Fruit fly (Drosophila melanogaster) whole organism, embryonic: ENCODE results near the gene how.

Experiments used
- Asciz ChIP-seq: fragments of 200-800 bp; sonication (Bioruptor generic); optimal IDR thresholded peaks from 2 replicates; lab custom pipeline; 2017; ENCODE audit warnings: missing biosample characterization, mild to moderate bottlenecking, missing genetic modification characterization, missing genetic modification reagents
- CG10147 ChIP-seq: fragments of 200-800 bp; sonication (Bioruptor generic); optimal IDR thresholded peaks from 2 replicates; lab custom pipeline; 2019; ENCODE audit warnings: missing biosample characterization, mild to moderate bottlenecking, missing genetic modification characterization, moderate library complexity
- CG11504 ChIP-seq: fragments of 200-800 bp; sonication (Bioruptor generic); optimal IDR thresholded peaks from 3 replicates; lab custom pipeline; 2019; ENCODE audit warnings: missing biosample characterization, mild to moderate bottlenecking, missing genetic modification characterization, moderate library complexity
- CG12659 ChIP-seq: fragments of 200-800 bp; sonication (Bioruptor generic); optimal IDR thresholded peaks from 3 replicates; lab custom pipeline; 2017; ENCODE audit warnings: mild to moderate bottlenecking, missing biosample characterization, missing genetic modification reagents, missing genetic modification characterization
- CG13287 ChIP-seq: fragments of 200-800 bp; sonication (Bioruptor generic); IDR thresholded peaks from 2 replicates; pipeline ENCODE4 v1.3.6; 2022; ENCODE audit warnings: missing biosample characterization, missing genetic modification characterization; ENCODE audit not compliant: partially characterized antibody
- CG14667 ChIP-seq: fragments of 200-800 bp; sonication (Bioruptor generic); IDR thresholded peaks from 2 replicates; pipeline ENCODE4 v1.3.6; 2022; ENCODE audit warnings: missing biosample characterization, missing genetic modification characterization
- CG14860 ChIP-seq: fragments of 200-800 bp; sonication (Bioruptor generic); IDR thresholded peaks from 3 replicates; pipeline ENCODE4 v1.3.6; 2022; ENCODE audit warnings: missing biosample characterization, missing genetic modification characterization; ENCODE audit not compliant: partially characterized antibody
- CG15514 ChIP-seq: fragments of 200-800 bp; sonication (Bioruptor generic); optimal IDR thresholded peaks from 3 replicates; lab custom pipeline; 2017; ENCODE audit warnings: missing biosample characterization, missing genetic modification characterization, mild to moderate bottlenecking, moderate library complexity, missing genetic modification reagents
- CG18619 ChIP-seq: fragments of 200-800 bp; sonication (Bioruptor generic); optimal IDR thresholded peaks from 3 replicates; lab custom pipeline; 2017; ENCODE audit warnings: missing biosample characterization, mild to moderate bottlenecking, missing genetic modification characterization
- CG2120 ChIP-seq: fragments of 200-800 bp; sonication (Bioruptor generic); optimal IDR thresholded peaks from 3 replicates; lab custom pipeline; 2016; ENCODE audit warnings: missing biosample characterization, missing genetic modification characterization
- CG2875 ChIP-seq: fragments of 200-800 bp; sonication (Bioruptor generic); optimal IDR thresholded peaks from 2 replicates; lab custom pipeline; 2017; ENCODE audit warnings: missing biosample characterization, mild to moderate bottlenecking, missing genetic modification characterization, missing genetic modification reagents
- CG3065 ChIP-seq: fragments of 200-800 bp; sonication (Bioruptor generic); optimal IDR thresholded peaks from 2 replicates; lab custom pipeline; 2016; ENCODE audit warnings: missing biosample characterization, missing genetic modification characterization
- CG34224 ChIP-seq: fragments of 200-800 bp; sonication (Bioruptor generic); IDR thresholded peaks from 3 replicates; pipeline ENCODE4 v1.3.6; 2022; ENCODE audit warnings: missing biosample characterization, missing genetic modification characterization; ENCODE audit not compliant: partially characterized antibody
- CG3847 ChIP-seq: fragments of 200-800 bp; sonication (Bioruptor generic); IDR thresholded peaks from 2 replicates; pipeline ENCODE4 v1.3.6; 2022; ENCODE audit warnings: missing biosample characterization, missing genetic modification characterization
- CG4820 ChIP-seq: fragments of 200-800 bp; sonication (Bioruptor generic); optimal IDR thresholded peaks from 3 replicates; lab custom pipeline; 2016; ENCODE audit warnings: missing biosample characterization, missing genetic modification characterization
- CG6765 ChIP-seq: fragments of 200-800 bp; sonication (Bioruptor generic); optimal IDR thresholded peaks from 3 replicates; lab custom pipeline; 2017; ENCODE audit warnings: missing biosample characterization, mild to moderate bottlenecking, missing genetic modification characterization
- CG7928 ChIP-seq: fragments of 200-800 bp; sonication (Bioruptor generic); optimal IDR thresholded peaks from 2 replicates; lab custom pipeline; 2017; ENCODE audit warnings: missing biosample characterization, mild to moderate bottlenecking, missing genetic modification characterization
- CG8281 ChIP-seq: fragments of 200-800 bp; sonication (Bioruptor generic); optimal IDR thresholded peaks from 2 replicates; lab custom pipeline; 2018; ENCODE audit warnings: missing biosample characterization, mild to moderate bottlenecking, missing genetic modification characterization, moderate library complexity
- Drgx ChIP-seq: fragments of 200-800 bp; sonication (Bioruptor generic); IDR thresholded peaks from 2 replicates; pipeline ENCODE4 v1.3.6; 2022; ENCODE audit warnings: missing biosample characterization, missing genetic modification characterization
- Elba2 ChIP-seq: fragments of 200-800 bp; sonication (Bioruptor generic); optimal IDR thresholded peaks from 3 replicates; lab custom pipeline; 2016; ENCODE audit warnings: missing biosample characterization, missing genetic modification characterization
- Ets97D ChIP-seq: fragments of 200-800 bp; sonication (Bioruptor generic); optimal IDR thresholded peaks from 3 replicates; lab custom pipeline; 2016; ENCODE audit warnings: missing biosample characterization, missing genetic modification characterization
- Fer2 ChIP-seq: fragments of 200-800 bp; sonication (Bioruptor generic); optimal IDR thresholded peaks from 2 replicates; lab custom pipeline; 2018; ENCODE audit warnings: missing biosample characterization, mild to moderate bottlenecking, missing genetic modification characterization, moderate library complexity
- Jarid2 ChIP-seq: fragments of 200-800 bp; sonication (Bioruptor generic); optimal IDR thresholded peaks from 3 replicates; lab custom pipeline; 2017; ENCODE audit warnings: mild to moderate bottlenecking, missing biosample characterization, missing genetic modification reagents, missing genetic modification characterization
- MESR4 ChIP-seq: fragments of 200-800 bp; sonication (Bioruptor generic); optimal IDR thresholded peaks from 2 replicates; lab custom pipeline; 2018; ENCODE audit warnings: missing biosample characterization, mild to moderate bottlenecking, missing genetic modification characterization, moderate library complexity
- Mad ChIP-seq: fragments of 200-800 bp; sonication (Bioruptor generic); optimal IDR thresholded peaks from 2 replicates; lab custom pipeline; 2016; ENCODE audit warnings: missing biosample characterization, missing genetic modification characterization
- Nf-YA ChIP-seq: fragments of 200-800 bp; sonication (Bioruptor generic); IDR thresholded peaks from 2 replicates; pipeline ENCODE4 v1.3.6; 2022; ENCODE audit warnings: missing biosample characterization, missing genetic modification characterization
- Optix ChIP-seq: fragments of 200-800 bp; sonication (Bioruptor generic); IDR thresholded peaks from 3 replicates; pipeline ENCODE4 v1.3.6; 2022; ENCODE audit warnings: missing biosample characterization, missing genetic modification characterization
- Ptx1 ChIP-seq: fragments of 200-800 bp; sonication (Bioruptor generic); IDR thresholded peaks from 2 replicates; pipeline ENCODE4 v1.3.6; 2022; ENCODE audit warnings: missing biosample characterization, missing genetic modification characterization
- Sin3A ChIP-seq: fragments of >200 bp; optimal IDR thresholded peaks from 2 replicates; lab custom pipeline; 2018
- Six4 ChIP-seq: fragments of 200-800 bp; sonication (Bioruptor generic); optimal IDR thresholded peaks from 2 replicates; lab custom pipeline; 2016; ENCODE audit warnings: missing biosample characterization, missing genetic modification characterization
- ab ChIP-seq: fragments of 200-800 bp; sonication (Bioruptor generic); optimal IDR thresholded peaks from 2 replicates; lab custom pipeline; 2016; ENCODE audit warnings: missing biosample characterization, missing genetic modification characterization
- cas ChIP-seq: fragments of 200-800 bp; sonication (Bioruptor generic); IDR thresholded peaks from 2 replicates; pipeline ENCODE4 v1.3.6; 2022; ENCODE audit warnings: missing biosample characterization, missing genetic modification characterization
- cg ChIP-seq: fragments of 200-800 bp; sonication (Bioruptor generic); optimal IDR thresholded peaks from 3 replicates; lab custom pipeline; 2019; ENCODE audit warnings: missing biosample characterization, mild to moderate bottlenecking, missing genetic modification characterization, moderate library complexity
- cwo ChIP-seq: fragments of 200-800 bp; sonication (Bioruptor generic); optimal IDR thresholded peaks from 3 replicates; lab custom pipeline; 2017; ENCODE audit warnings: missing biosample characterization, missing genetic modification characterization, mild to moderate bottlenecking, moderate library complexity, missing genetic modification reagents
- esg ChIP-seq: fragments of 200-800 bp; sonication (Bioruptor generic); conservative IDR thresholded peaks from 2 replicates; pipeline ENCODE4 v1.3.6; 2022; ENCODE audit warnings: missing biosample characterization, missing genetic modification characterization
- gcm2 ChIP-seq: fragments of 200-800 bp; sonication (Bioruptor generic); optimal IDR thresholded peaks from 2 replicates; lab custom pipeline; 2016; ENCODE audit warnings: missing biosample characterization, missing genetic modification characterization
- gsb-n ChIP-seq: fragments of 200-800 bp; sonication (Bioruptor generic); optimal IDR thresholded peaks from 3 replicates; lab custom pipeline; 2018; ENCODE audit warnings: missing biosample characterization, mild to moderate bottlenecking, missing genetic modification characterization
- hth ChIP-seq: fragments of >200 bp; optimal IDR thresholded peaks from 2 replicates; lab custom pipeline; 2017; ENCODE audit warnings: inconsistent platforms
- ken ChIP-seq: fragments of 200-800 bp; sonication (Bioruptor generic); IDR thresholded peaks from 3 replicates; pipeline ENCODE4 v1.3.6; 2022; ENCODE audit warnings: missing biosample characterization, missing genetic modification characterization
- knrl ChIP-seq: fragments of 200-800 bp; sonication (Bioruptor generic); IDR thresholded peaks from 3 replicates; pipeline ENCODE4 v1.3.6; 2022; ENCODE audit warnings: missing biosample characterization, missing genetic modification characterization; ENCODE audit not compliant: partially characterized antibody
- nau ChIP-seq: fragments of 200-800 bp; sonication (Bioruptor generic); optimal IDR thresholded peaks from 3 replicates; lab custom pipeline; 2017; ENCODE audit warnings: missing biosample characterization, mild to moderate bottlenecking, missing genetic modification characterization, missing genetic modification reagents
- nmo ChIP-seq: fragments of 200-800 bp; sonication (Bioruptor generic); optimal IDR thresholded peaks from 2 replicates; lab custom pipeline; 2018; ENCODE audit warnings: missing biosample characterization, mild to moderate bottlenecking, missing genetic modification characterization, moderate library complexity
- ranshi ChIP-seq: fragments of 200-800 bp; sonication (Bioruptor generic); IDR thresholded peaks from 2 replicates; pipeline ENCODE4 v1.3.6; 2022; ENCODE audit warnings: missing biosample characterization, missing genetic modification characterization
- row ChIP-seq: fragments of 200-800 bp; sonication (Bioruptor generic); IDR thresholded peaks from 3 replicates; pipeline ENCODE4 v1.3.6; 2022; ENCODE audit warnings: missing biosample characterization, missing genetic modification characterization
- shn ChIP-seq: fragments of 200-800 bp; sonication (Bioruptor generic); optimal IDR thresholded peaks from 3 replicates; lab custom pipeline; 2016; ENCODE audit warnings: missing biosample characterization, missing genetic modification characterization
- sr ChIP-seq: fragments of 200-800 bp; sonication (Bioruptor generic); IDR thresholded peaks from 3 replicates; pipeline ENCODE4 v1.3.6; 2022; ENCODE audit warnings: missing biosample characterization, missing genetic modification characterization
- trem ChIP-seq: fragments of 200-800 bp; optimal IDR thresholded peaks from 3 replicates; lab custom pipeline; 2019; ENCODE audit warnings: missing biosample characterization, mild to moderate bottlenecking, missing genetic modification characterization, moderate library complexity
- tx ChIP-seq: fragments of 200-800 bp; sonication (Bioruptor generic); optimal IDR thresholded peaks from 2 replicates; lab custom pipeline; 2016; ENCODE audit warnings: missing biosample characterization, missing genetic modification characterization
- z ChIP-seq: fragments of 200-800 bp; sonication (Bioruptor generic); IDR thresholded peaks from 3 replicates; pipeline ENCODE4 v1.3.6; 2022; ENCODE audit warnings: missing biosample characterization, missing genetic modification characterization
- zfh2 ChIP-seq: fragments of 200-800 bp; sonication (Bioruptor generic); optimal IDR thresholded peaks from 2 replicates; lab custom pipeline; 2016; ENCODE audit warnings: missing biosample characterization, missing genetic modification characterization

how gene

dm6 chr3R:22049134-22049796, 7.3 kb downstream of the how start (continued):
- no peak for TF ChIP-seq ab (GFP tag; lab: Kevin White, UChicago)
- no peak for TF ChIP-seq Ets97D (GFP tag; lab: Kevin White, UChicago)
- peak; percentile 66 for TF ChIP-seq tx
- TF ChIP-seq nau (GFP tag; lab: Kevin White, UChicago), result peak; percentile 66
- TF ChIP-seq CG34224 (GFP tag; lab: Robert Waterston, UW), result no peak
- peak; percentile 77 for TF ChIP-seq CG3847 (GFP tag; lab: Robert Waterston, UW)
- no peak for TF ChIP-seq hth (lab: Kevin White, UChicago)
- TF ChIP-seq CG3065, result peak; percentile 13
- TF ChIP-seq CG8281 (tag; lab: Kevin White, UChicago), result peak; percentile 45
- TF ChIP-seq CG10147 (GFP tag; lab: Kevin White, UChicago), result peak; percentile 55
- TF ChIP-seq Sin3A (lab: Kevin White, UChicago), result no peak
- no peak for TF ChIP-seq knrl (GFP tag; lab: Robert Waterston, UW)
- peak; percentile 68 for TF ChIP-seq CG14667 (GFP tag; lab: Robert Waterston, UW)
- TF ChIP-seq cas (GFP tag; lab: Robert Waterston, UW), result peak; percentile 37; the same call in 1 of the 2 replicates
- no peak for TF ChIP-seq CG13287 (GFP tag; lab: Robert Waterston, UW)
- peak; percentile 72 for TF ChIP-seq CG2875 (GFP tag; lab: Kevin White, UChicago)
- peak; percentile 35 for TF ChIP-seq Fer2 (tag; lab: Kevin White, UChicago)
- TF ChIP-seq Asciz (GFP tag; lab: Kevin White, UChicago), result peak; percentile 78
- TF ChIP-seq nmo (GFP tag; lab: Kevin White, UChicago), result peak; percentile 79
- TF ChIP-seq shn (GFP tag; lab: Kevin White, UChicago), result peak; percentile 45
- TF ChIP-seq Nf-YA (GFP tag; lab: Robert Waterston, UW), result peak; percentile 60
- TF ChIP-seq Six4 (GFP tag; lab: Kevin White, UChicago), result peak; percentile 73
- TF ChIP-seq ken (GFP tag; lab: Robert Waterston, UW), result peak; percentile 82
- peak; percentile 52 for TF ChIP-seq Mad (GFP tag; lab: Kevin White, UChicago)
- TF ChIP-seq z (GFP tag; lab: Robert Waterston, UW), result no peak
- TF ChIP-seq gsb-n (tag; lab: Kevin White, UChicago), result peak; percentile 67
- peak; percentile 77 for TF ChIP-seq CG15514 (GFP tag; lab: Kevin White, UChicago)
- peak; percentile 86 for TF ChIP-seq CG11504 (tag; lab: Kevin White, UChicago)
- TF ChIP-seq Ptx1 (GFP tag; lab: Robert Waterston, UW), result peak; percentile 89
- TF ChIP-seq zfh2 (GFP tag; lab: Kevin White, UChicago), result peak; percentile 34
- peak; percentile 60 for TF ChIP-seq trem (tag; lab: Kevin White, UChicago)
- no peak; the same call in 2 of the 3 replicates for TF ChIP-seq sr (GFP tag; lab: Robert Waterston, UW)
- TF ChIP-seq CG12659 (GFP tag; lab: Kevin White, UChicago), result peak; percentile 81
- TF ChIP-seq CG7928 (GFP tag; lab: Kevin White, UChicago), result peak; percentile 34
- TF ChIP-seq CG14860 (GFP tag; lab: Robert Waterston, UW), result no peak
- TF ChIP-seq cwo (GFP tag; lab: Kevin White, UChicago), result peak; percentile 96
- TF ChIP-seq CG2120 (GFP tag; lab: Kevin White, UChicago), result peak; percentile 83
- TF ChIP-seq Jarid2, result peak; percentile 52
- TF ChIP-seq Drgx (GFP tag; lab: Robert Waterston, UW), result peak; percentile 85
- peak; percentile 91 for TF ChIP-seq row (GFP tag; lab: Robert Waterston, UW)
- TF ChIP-seq MESR4 (GFP tag; lab: Kevin White, UChicago), result peak; percentile 7
- TF ChIP-seq Elba2 (GFP tag; lab: Kevin White, UChicago), result no peak
- TF ChIP-seq esg (GFP tag; lab: Robert Waterston, UW), result peak; percentile 73
- TF ChIP-seq cg (GFP tag; lab: Kevin White, UChicago), result no peak
- peak; percentile 74; the same call in 2 of the 3 replicates for TF ChIP-seq Optix (GFP tag; lab: Robert Waterston, UW)
- peak; percentile 63 for TF ChIP-seq CG4820 (GFP tag; lab: Kevin White, UChicago)
- peak; percentile 6 for TF ChIP-seq gcm2 (GFP tag; lab: Kevin White, UChicago)
- TF ChIP-seq CG18619, result peak; percentile 68
- peak; percentile 84 for TF ChIP-seq ranshi (GFP tag; lab: Robert Waterston, UW)
- peak; percentile 54 for TF ChIP-seq CG6765
